Fruit fly (Drosophila melanogaster) whole organism, embryonic: ENCODE results near the gene CG32855.

Experiments used
- CG10321 ChIP-seq: fragments of 200-800 bp; sonication (Bioruptor generic); IDR thresholded peaks from 2 replicates; pipeline ENCODE4 v1.3.6; 2022; ENCODE audit warnings: missing biosample characterization, missing genetic modification characterization
- CG10431 ChIP-seq: fragments of 200-800 bp; sonication (Bioruptor generic); optimal IDR thresholded peaks from 3 replicates; lab custom pipeline; 2018; ENCODE audit warnings: missing biosample characterization, mild to moderate bottlenecking, missing genetic modification characterization
- CG12071 ChIP-seq: fragments of 200-800 bp; sonication (Bioruptor generic); optimal IDR thresholded peaks from 3 replicates; lab custom pipeline; 2018; ENCODE audit warnings: missing biosample characterization, mild to moderate bottlenecking, missing genetic modification characterization
- CG12744 ChIP-seq: fragments of 200-800 bp; sonication (Bioruptor generic); optimal IDR thresholded peaks from 2 replicates; lab custom pipeline; 2016; ENCODE audit warnings: missing biosample characterization, missing genetic modification characterization
- CG14710 ChIP-seq: fragments of 200-800 bp; sonication (Bioruptor generic); optimal IDR thresholded peaks from 3 replicates; lab custom pipeline; 2019; ENCODE audit warnings: missing biosample characterization, mild to moderate bottlenecking, missing genetic modification characterization, moderate library complexity
- CG1529 ChIP-seq: fragments of 200-800 bp; sonication (Bioruptor generic); optimal IDR thresholded peaks from 3 replicates; lab custom pipeline; 2018; ENCODE audit warnings: missing biosample characterization, missing genetic modification characterization
- CG15479 ChIP-seq: fragments of 200-800 bp; sonication (Bioruptor generic); optimal IDR thresholded peaks from 3 replicates; lab custom pipeline; 2019; ENCODE audit warnings: missing biosample characterization, mild to moderate bottlenecking, missing genetic modification characterization, moderate library complexity
- CG15514 ChIP-seq: fragments of 200-800 bp; sonication (Bioruptor generic); optimal IDR thresholded peaks from 3 replicates; lab custom pipeline; 2017; ENCODE audit warnings: missing biosample characterization, missing genetic modification characterization, mild to moderate bottlenecking, moderate library complexity, missing genetic modification reagents
- CG15696 ChIP-seq: fragments of 200-800 bp; sonication (Bioruptor generic); optimal IDR thresholded peaks from 2 replicates; lab custom pipeline; 2019; ENCODE audit warnings: missing biosample characterization, mild to moderate bottlenecking, missing genetic modification characterization, moderate library complexity
- CG1647 ChIP-seq: fragments of 200-800 bp; sonication (Bioruptor generic); optimal IDR thresholded peaks from 3 replicates; lab custom pipeline; 2016; ENCODE audit warnings: missing biosample characterization, missing genetic modification characterization
- CG16815 ChIP-seq: fragments of 200-800 bp; sonication (Bioruptor generic); optimal IDR thresholded peaks from 3 replicates; lab custom pipeline; 2017; ENCODE audit warnings: missing biosample characterization, mild to moderate bottlenecking, missing genetic modification characterization
- CG18262 ChIP-seq: fragments of 200-800 bp; optimal IDR thresholded peaks from 3 replicates; lab custom pipeline; 2019; ENCODE audit warnings: missing biosample characterization, mild to moderate bottlenecking, missing genetic modification characterization, moderate library complexity
- CG18619 ChIP-seq: fragments of 200-800 bp; sonication (Bioruptor generic); optimal IDR thresholded peaks from 3 replicates; lab custom pipeline; 2017; ENCODE audit warnings: missing biosample characterization, mild to moderate bottlenecking, missing genetic modification characterization
- CG31388 ChIP-seq: fragments of 200-800 bp; sonication (Bioruptor generic); optimal IDR thresholded peaks from 2 replicates; lab custom pipeline; 2016; ENCODE audit warnings: missing biosample characterization, missing genetic modification characterization
- CG42726 ChIP-seq: fragments of 200-800 bp; sonication (Bioruptor generic); IDR thresholded peaks from 2 replicates; pipeline ENCODE4 v1.3.6; 2022; ENCODE audit warnings: missing biosample characterization, missing genetic modification characterization; ENCODE audit not compliant: partially characterized antibody
- CG4360 ChIP-seq: fragments of 200-800 bp; sonication (Bioruptor generic); IDR thresholded peaks from 2 replicates; pipeline ENCODE4 v1.3.6; 2022; ENCODE audit warnings: missing biosample characterization, missing genetic modification characterization
- CG4617 ChIP-seq: fragments of 200-800 bp; sonication (Bioruptor generic); optimal IDR thresholded peaks from 3 replicates; lab custom pipeline; 2016; ENCODE audit warnings: missing biosample characterization, missing genetic modification characterization, borderline replicate concordance
- CG7271 ChIP-seq: fragments of 200-800 bp; sonication (Bioruptor generic); optimal IDR thresholded peaks from 2 replicates; lab custom pipeline; 2018; ENCODE audit warnings: missing biosample characterization, mild to moderate bottlenecking, missing genetic modification characterization, moderate library complexity
- CG7786 ChIP-seq: fragments of 200-800 bp; sonication (Bioruptor generic); optimal IDR thresholded peaks from 2 replicates; lab custom pipeline; 2016; ENCODE audit warnings: missing biosample characterization, missing genetic modification characterization
- CG8281 ChIP-seq: fragments of 200-800 bp; sonication (Bioruptor generic); optimal IDR thresholded peaks from 2 replicates; lab custom pipeline; 2018; ENCODE audit warnings: missing biosample characterization, mild to moderate bottlenecking, missing genetic modification characterization, moderate library complexity
- D ChIP-seq, 2 experiments: fragments of 200-800 bp in 1 of 2; fragments of >200 bp in 1 of 2; sonication (Bioruptor generic) in 1 of 2; optimal IDR thresholded peaks; 2 replicates in 1 of 2; 3 replicates in 1 of 2; lab custom pipeline; 2017; ENCODE audit warnings: mild to moderate bottlenecking in 1 of 2, missing biosample characterization in 1 of 2, missing genetic modification characterization in 1 of 2, missing genetic modification reagents in 1 of 2
- Med ChIP-seq: fragments of 200-800 bp; sonication (Bioruptor generic); peaks from one replicate; lab custom pipeline; 2016; ENCODE audit warnings: missing biosample characterization, missing genetic modification characterization, mild to moderate bottlenecking, inconsistent platforms, moderate library complexity
- Nf-YB ChIP-seq: fragments of 200-800 bp; sonication (Bioruptor generic); optimal IDR thresholded peaks from 3 replicates; lab custom pipeline; 2019; ENCODE audit warnings: missing biosample characterization, mild to moderate bottlenecking, missing genetic modification characterization, moderate library complexity
- Sox100B ChIP-seq: fragments of 200-800 bp; sonication (Bioruptor generic); optimal IDR thresholded peaks from 3 replicates; lab custom pipeline; 2018; ENCODE audit warnings: missing biosample characterization, mild to moderate bottlenecking, missing genetic modification characterization
- TFAM ChIP-seq: fragments of 200-800 bp; sonication (Bioruptor generic); optimal IDR thresholded peaks from 2 replicates; lab custom pipeline; 2017; ENCODE audit warnings: missing biosample characterization, missing genetic modification characterization, inconsistent platforms
- Xrp1 ChIP-seq: fragments of 200-800 bp; sonication (Bioruptor generic); IDR thresholded peaks from 2 replicates; pipeline ENCODE4 v1.3.6; 2022; ENCODE audit warnings: missing biosample characterization, missing genetic modification characterization
- ase ChIP-seq: fragments of 200-800 bp; sonication (Bioruptor generic); IDR thresholded peaks from 3 replicates; pipeline ENCODE4 v1.3.6; 2022; ENCODE audit warnings: missing biosample characterization, missing genetic modification characterization
- cad ChIP-seq: fragments of >200 bp; optimal IDR thresholded peaks from 2 replicates; lab custom pipeline; 2017; ENCODE audit warnings: missing biosample characterization, missing genetic modification characterization
- crol ChIP-seq: fragments of 200-800 bp; sonication (Bioruptor generic); IDR thresholded peaks from 2 replicates; pipeline ENCODE4 v1.3.6; 2022; ENCODE audit warnings: missing biosample characterization, missing genetic modification characterization
- dpn ChIP-seq, 2 experiments: fragments of 200-800 bp; sonication (Bioruptor generic); optimal IDR thresholded peaks; 3 replicates each; lab custom pipeline; 2016; ENCODE audit warnings: missing biosample characterization in 2 of 2, missing genetic modification characterization in 2 of 2
- fd102C ChIP-seq: fragments of 200-800 bp; sonication (Bioruptor generic); optimal IDR thresholded peaks from 2 replicates; lab custom pipeline; 2018; ENCODE audit warnings: missing biosample characterization, mild to moderate bottlenecking, missing genetic modification characterization, moderate library complexity
- gem ChIP-seq: fragments of 200-800 bp; sonication (Bioruptor generic); optimal IDR thresholded peaks from 2 replicates; lab custom pipeline; 2019; ENCODE audit warnings: missing biosample characterization, mild to moderate bottlenecking, missing genetic modification characterization, moderate library complexity
- gsb ChIP-seq: fragments of 200-800 bp; sonication (Bioruptor generic); IDR thresholded peaks from 2 replicates; pipeline ENCODE4 v1.3.6; 2022; ENCODE audit warnings: missing biosample characterization, missing genetic modification characterization
- gt ChIP-seq: fragments of 200-800 bp; sonication (Bioruptor generic); IDR thresholded peaks from 2 replicates; pipeline ENCODE4 v1.3.6; 2022; ENCODE audit warnings: missing biosample characterization, missing genetic modification characterization
- ham ChIP-seq: fragments of 200-800 bp; sonication (Bioruptor generic); IDR thresholded peaks from 2 replicates; pipeline ENCODE4 v1.3.6; 2022; ENCODE audit warnings: missing biosample characterization, missing genetic modification characterization
- her ChIP-seq: fragments of 200-800 bp; sonication (Bioruptor generic); optimal IDR thresholded peaks from 2 replicates; lab custom pipeline; 2016; ENCODE audit warnings: missing biosample characterization, missing genetic modification characterization
- kay ChIP-seq: fragments of 200-800 bp; sonication (Bioruptor generic); optimal IDR thresholded peaks from 2 replicates; lab custom pipeline; 2016; ENCODE audit warnings: missing biosample characterization, missing genetic modification characterization
- oc ChIP-seq: fragments of 200-800 bp; sonication (Bioruptor generic); optimal IDR thresholded peaks from 2 replicates; lab custom pipeline; 2018; ENCODE audit warnings: missing biosample characterization, mild to moderate bottlenecking, missing genetic modification characterization, moderate library complexity
- prd ChIP-seq, 3 experiments: fragments of >200 bp in 2 of 3; fragments of 200-800 bp in 1 of 3; sonication (Bioruptor generic) in 1 of 3; optimal IDR thresholded peaks in 2 of 3; IDR thresholded peaks in 1 of 3; 2 replicates in 2 of 3; 3 replicates in 1 of 3; pipeline versions ENCODE4 v1.3.6 to Lab custom; 2017 to 2022; ENCODE audit warnings: missing biosample characterization in 1 of 3, missing genetic modification characterization in 1 of 3
- sc ChIP-seq, 3 experiments: fragments of >200 bp in 2 of 3; fragments of 200-800 bp in 1 of 3; sonication (Bioruptor generic) in 1 of 3; optimal IDR thresholded peaks; 2 replicates in 2 of 3; 3 replicates in 1 of 3; lab custom pipeline; 2017; ENCODE audit warnings: mild to moderate bottlenecking in 1 of 3, missing biosample characterization in 1 of 3, missing genetic modification characterization in 1 of 3, missing genetic modification reagents in 1 of 3
- sd ChIP-seq: fragments of 200-800 bp; sonication (Bioruptor generic); optimal IDR thresholded peaks from 3 replicates; lab custom pipeline; 2018; ENCODE audit warnings: missing biosample characterization, mild to moderate bottlenecking, missing genetic modification characterization, moderate library complexity
- seq ChIP-seq: fragments of 200-800 bp; sonication (Bioruptor generic); IDR thresholded peaks from 2 replicates; pipeline ENCODE4 v1.3.6; 2022; ENCODE audit warnings: missing biosample characterization, missing genetic modification characterization
- shn ChIP-seq: fragments of 200-800 bp; sonication (Bioruptor generic); optimal IDR thresholded peaks from 3 replicates; lab custom pipeline; 2016; ENCODE audit warnings: missing biosample characterization, missing genetic modification characterization
- stc ChIP-seq: fragments of 200-800 bp; sonication (Bioruptor generic); IDR thresholded peaks from 2 replicates; pipeline ENCODE4 v1.3.6; 2022; ENCODE audit warnings: missing biosample characterization, missing genetic modification characterization
- tap ChIP-seq: fragments of 200-800 bp; optimal IDR thresholded peaks from 3 replicates; lab custom pipeline; 2019; ENCODE audit warnings: missing biosample characterization, mild to moderate bottlenecking, missing genetic modification characterization, moderate library complexity
- tll ChIP-seq, 2 experiments: fragments of 200-800 bp in 1 of 2; fragments of >200 bp in 1 of 2; sonication (Bioruptor generic) in 1 of 2; optimal IDR thresholded peaks; 2 replicates each; lab custom pipeline; 2017 to 2019; ENCODE audit warnings: missing biosample characterization in 2 of 2, missing genetic modification characterization in 2 of 2, mild to moderate bottlenecking in 1 of 2, moderate library complexity in 1 of 2
- usp ChIP-seq: fragments of >200 bp; optimal IDR thresholded peaks from 2 replicates; lab custom pipeline; 2017; ENCODE audit warnings: missing biosample characterization, missing genetic modification characterization
- wor ChIP-seq: fragments of 200-800 bp; sonication (Bioruptor generic); IDR thresholded peaks from 2 replicates; pipeline ENCODE4 v1.3.6; 2022; ENCODE audit warnings: missing biosample characterization, missing genetic modification characterization
- zf30C ChIP-seq: fragments of 200-800 bp; sonication (Bioruptor generic); optimal IDR thresholded peaks from 3 replicates; lab custom pipeline; 2018; ENCODE audit warnings: missing biosample characterization, mild to moderate bottlenecking, missing genetic modification characterization

The CG32855 gene

DNA sequence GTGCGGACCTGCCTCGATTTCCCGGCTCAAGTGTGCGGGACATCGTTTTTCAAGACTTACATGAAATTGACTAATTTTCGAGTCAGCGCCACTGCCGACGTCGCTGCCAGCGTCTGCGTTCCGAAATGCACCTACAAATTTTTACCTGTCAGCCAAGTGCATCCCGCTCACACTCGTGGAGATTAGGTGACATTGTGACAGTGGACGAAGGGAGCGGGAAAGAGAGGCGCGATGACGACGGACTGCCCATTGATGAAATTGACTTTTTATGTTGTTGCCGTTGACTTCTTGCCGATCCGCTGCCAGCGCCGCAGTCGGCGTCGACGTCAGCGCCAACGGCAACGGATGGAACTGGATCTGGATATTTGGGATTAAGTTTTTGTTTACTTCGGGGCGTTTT, 46.6 kb downstream of the CG32855 start (continued):
- 0 out of 2 replicates have a peak, but pooled peaks have one; percentile 6 for TF ChIP-seq CG10321 (GFP tag; lab: Robert Waterston, UW)
- TF ChIP-seq CG15479 (GFP tag; lab: Kevin White, UChicago): peak; percentile 83
- peak; percentile 57 for TF ChIP-seq cad (GFP tag; lab: Kevin White, UChicago)
- TF ChIP-seq her (GFP tag; lab: Kevin White, UChicago): no peak
- peak; percentile 84 for TF ChIP-seq CG10431 (GFP tag; lab: Kevin White, UChicago)
- no peak for TF ChIP-seq CG18619 (GFP tag; lab: Kevin White, UChicago)
- TF ChIP-seq CG7271 (tag; lab: Kevin White, UChicago): no peak
- TF ChIP-seq oc (tag; lab: Kevin White, UChicago): peak; percentile 44
- 0 out of 2 replicates have a peak, but pooled peaks have one; percentile 28 for TF ChIP-seq gt (GFP tag; lab: Robert Waterston, UW)
- no peak for TF ChIP-seq CG7786 (GFP tag; lab: Kevin White, UChicago)
- no peak for TF ChIP-seq CG42726 (GFP tag; lab: Robert Waterston, UW)
- no peak for TF ChIP-seq dpn (GFP tag; optimal IDR thresholded peaks at IDR 0.05; lab: Kevin White, UChicago)
- no peak for TF ChIP-seq usp (GFP tag; lab: Kevin White, UChicago)
- TF ChIP-seq crol: peak; percentile 58
- peak; percentile 12 for TF ChIP-seq Med
- TF ChIP-seq gsb (GFP tag; lab: Robert Waterston, UW): no peak
- peak; percentile 63 for TF ChIP-seq Nf-YB
- no peak for TF ChIP-seq CG1529 (GFP tag; lab: Kevin White, UChicago)
- 0 out of 2 replicates have a peak, but pooled peaks have one; percentile 15 for TF ChIP-seq wor (GFP tag; lab: Robert Waterston, UW)
- peak; percentile 60; the same call in 1 of the 2 replicates for TF ChIP-seq CG4360
- TF ChIP-seq CG31388 (GFP tag; lab: Kevin White, UChicago): no peak
- TF ChIP-seq D (optimal IDR thresholded peaks at IDR 0.05; lab: Kevin White, UChicago): peak; percentile 67
- no peak for TF ChIP-seq D (GFP tag; optimal IDR thresholded peaks at IDR 0.05; lab: Kevin White, UChicago)
- TF ChIP-seq zf30C (GFP tag; lab: Kevin White, UChicago): peak; percentile 37
- TF ChIP-seq seq: no peak
- TF ChIP-seq tll (GFP tag; optimal IDR thresholded peaks at IDR 0.05; lab: Kevin White, UChicago): peak in 1 of 2 experiments; percentile 100
- TF ChIP-seq CG1647 (GFP tag; lab: Kevin White, UChicago): no peak
- TF ChIP-seq CG4617 (GFP tag; lab: Kevin White, UChicago): no peak
- TF ChIP-seq ase (GFP tag; lab: Robert Waterston, UW): no peak
- no peak for TF ChIP-seq kay
- no peak for TF ChIP-seq CG8281 (tag; lab: Kevin White, UChicago)
- TF ChIP-seq sd (tag; lab: Kevin White, UChicago): no peak
- TF ChIP-seq, all 482 proteins: peak for 21

DNA sequence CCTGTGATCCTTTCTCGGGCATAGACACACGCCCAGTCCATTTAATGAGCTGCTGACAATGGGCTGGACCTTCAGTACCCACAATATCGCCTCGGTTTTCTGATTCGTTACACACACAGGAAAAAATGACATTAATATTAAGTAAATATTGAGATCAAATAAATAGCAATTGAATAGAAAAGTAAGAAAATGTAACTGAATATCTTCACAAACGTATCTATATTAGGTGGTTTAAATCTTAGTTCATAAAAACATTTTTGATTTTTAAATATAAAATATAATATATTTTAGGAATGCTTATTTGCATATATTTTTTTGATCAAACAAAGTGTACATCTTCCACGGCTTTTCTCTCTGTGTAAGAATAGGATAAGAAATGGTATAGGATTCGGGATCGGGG, 47.1 kb downstream of the CG32855 start:
- TF ChIP-seq CG7786 (GFP tag; lab: Kevin White, UChicago): no peak
- TF ChIP-seq ham (GFP tag; lab: Robert Waterston, UW): no peak
- TF ChIP-seq CG12744 (GFP tag; lab: Kevin White, UChicago): no peak
- no peak for TF ChIP-seq Sox100B
- TF ChIP-seq sc (optimal IDR thresholded peaks at IDR 0.05; lab: Kevin White, UChicago): no peak
- TF ChIP-seq sc (GFP tag; optimal IDR thresholded peaks at IDR 0.05; lab: Kevin White, UChicago): no peak
- peak; percentile 54 for TF ChIP-seq fd102C (GFP tag; lab: Kevin White, UChicago)
- TF ChIP-seq gem (tag; lab: Kevin White, UChicago): peak; percentile 33
- TF ChIP-seq CG15514 (GFP tag; lab: Kevin White, UChicago): no peak
- TF ChIP-seq CG14710: peak; percentile 26
- no peak for TF ChIP-seq CG16815
- TF ChIP-seq prd (optimal IDR thresholded peaks at IDR 0.05; lab: Kevin White, UChicago): no peak
- TF ChIP-seq prd (GFP tag; IDR thresholded peaks at IDR 0.05; lab: Robert Waterston, UW): peak; percentile 41; the same call in 2 of the 3 replicates
- no peak for TF ChIP-seq tap (tag; lab: Kevin White, UChicago)
- peak; percentile 86 for TF ChIP-seq zf30C (GFP tag; lab: Kevin White, UChicago)
- no peak for TF ChIP-seq CG12071
- peak; percentile 74 for TF ChIP-seq CG15696 (tag; lab: Kevin White, UChicago)
- no peak for TF ChIP-seq shn (GFP tag; lab: Kevin White, UChicago)
- TF ChIP-seq CG18262 (tag; lab: Kevin White, UChicago): peak; percentile 43
- no peak for TF ChIP-seq TFAM (GFP tag; lab: Kevin White, UChicago)
- TF ChIP-seq stc: no peak
- peak; percentile 25; the same call in 1 of the 2 replicates for TF ChIP-seq Xrp1 (GFP tag; lab: Robert Waterston, UW)
